Fruit fly (Drosophila melanogaster) whole organism, pupa: Measurements from ENCODE around the gene Pdf.
A peak's percentile ranks its signal among the peaks of the same experiment; 100 is the strongest.

Source experiments
- CG10348 ChIP-seq: fragments of 200-800 bp; sonication (Bioruptor generic); IDR thresholded peaks from 2 replicates; pipeline ENCODE4 v1.3.6; 2022; ENCODE audit warnings: missing biosample characterization, missing genetic modification characterization
- CG13204 ChIP-seq: fragments of 200-800 bp; sonication (Bioruptor generic); optimal IDR thresholded peaks from 2 replicates; lab custom pipeline; 2018; ENCODE audit warnings: missing biosample characterization, mild to moderate bottlenecking, missing genetic modification characterization, moderate library complexity
- CG14655 ChIP-seq: fragments of 200-800 bp; sonication (Bioruptor generic); optimal IDR thresholded peaks from 3 replicates; lab custom pipeline; 2017; ENCODE audit warnings: mild to moderate bottlenecking, missing biosample characterization, missing genetic modification reagents, missing genetic modification characterization
- CG8159 ChIP-seq: fragments of 200-800 bp; sonication (Bioruptor generic); optimal IDR thresholded peaks from 3 replicates; lab custom pipeline; 2018; ENCODE audit warnings: missing biosample characterization, mild to moderate bottlenecking, missing genetic modification characterization, moderate library complexity
- CG8301 ChIP-seq: fragments of 200-800 bp; sonication (Bioruptor generic); optimal IDR thresholded peaks from 2 replicates; lab custom pipeline; 2018; ENCODE audit warnings: missing biosample characterization, mild to moderate bottlenecking, missing genetic modification characterization
- fd96Ca ChIP-seq: fragments of 200-800 bp; sonication (Bioruptor generic); IDR thresholded peaks from 3 replicates; pipeline ENCODE4 v1.3.6; 2022; ENCODE audit warnings: missing biosample characterization, missing genetic modification characterization
- rn ChIP-seq: fragments of 200-800 bp; sonication (Bioruptor generic); IDR thresholded peaks from 2 replicates; pipeline ENCODE4 v1.3.6; 2022; ENCODE audit warnings: missing biosample characterization, missing genetic modification characterization

- TF ChIP-seq fd96Ca (GFP tag; lab: Robert Waterston, UW) (peak; percentile 35; the same call in 2 of the 3 replicates), CG8301 (tag; lab: Kevin White, UChicago) (no peak), CG8159 (tag; lab: Kevin White, UChicago) (no peak), CG14655 (GFP tag; lab: Kevin White, UChicago) (no peak), CG10348 (GFP tag; lab: Robert Waterston, UW) (no peak), rn (no peak), CG13204 (no peak)
These were observed 46.2 kb downstream of the Pdf start for dm6 chr3R:26409780-26410179.
